Fruit fly (Drosophila melanogaster): ENCODE measurements around the gene CG3726.
A peak's percentile ranks its signal among the peaks of the same experiment; 100 is the strongest.

Gene CG3726

dm6 chrX:5916494-5917309 is at the start of gene CG3726, which contains the start of gene Shmt:
Gene CG3726 (plus strand): TSS chrX:5917097.
Gene Shmt (minus strand): TSS chrX:5916797.
- TF ChIP-seq D1 (tag; optimal IDR thresholded peaks at IDR 0.05) = peak; percentile 81
- no peak for TF ChIP-seq CG8159 (tag; optimal IDR thresholded peaks at IDR 0.05)
- peak; percentile 30; the same call in 1 of the 2 replicates for TF ChIP-seq CG12605 (GFP tag; IDR thresholded peaks at IDR 0.05)
- peak; percentile 17 for TF ChIP-seq Pif1A (GFP tag; optimal IDR thresholded peaks at IDR 0.05)
- TF ChIP-seq CG4496 (GFP tag; IDR thresholded peaks at IDR 0.05) = 0 out of 3 replicates have a peak, but pooled peaks have one; percentile 5

dm6 chrX:5868795-5869194 is 48.1 kb upstream of the CG3726 start, which contains the start of gene CG15764:
Gene CG15764 (plus strand): TSS chrX:5869095.
- TF ChIP-seq CG34367 (tag; optimal IDR thresholded peaks at IDR 0.05) (no peak), CG12605 (GFP tag; IDR thresholded peaks at IDR 0.05) (no peak), CG32121 (GFP tag; IDR thresholded peaks at IDR 0.05) (no peak), Snoo (tag; optimal IDR thresholded peaks at IDR 0.05) (no peak), Ets98B (GFP tag; IDR thresholded peaks at IDR 0.05) (no peak), CG13204 (GFP tag; optimal IDR thresholded peaks at IDR 0.05) (no peak), rn (GFP tag; IDR thresholded peaks at IDR 0.05) (no peak), Pif1B (GFP tag; optimal IDR thresholded peaks at IDR 0.05) (no peak), CG8301 (tag; optimal IDR thresholded peaks at IDR 0.05) (no peak), CG9948 (tag; optimal IDR thresholded peaks at IDR 0.05) (no peak), CG10348 (GFP tag; IDR thresholded peaks at IDR 0.05) (no peak), CG15710 (tag; optimal IDR thresholded peaks at IDR 0.05) (no peak)

dm6 chrX:5873164-5873563 is 43.7 kb upstream of the CG3726 start, which contains the start of gene GAA1:
Gene GAA1 (minus strand): TSS chrX:5873357.
- TF ChIP-seq CG17806 (tag; optimal IDR thresholded peaks at IDR 0.05) (peak; percentile 9), CG10348 (GFP tag; IDR thresholded peaks at IDR 0.05) (no peak), Snoo (tag; optimal IDR thresholded peaks at IDR 0.05) (no peak)

- no peak for TF ChIP-seq CG8159 (tag; optimal IDR thresholded peaks at IDR 0.05)
- TF ChIP-seq rn (GFP tag; IDR thresholded peaks at IDR 0.05) = no peak
- TF ChIP-seq CG10348 (GFP tag; IDR thresholded peaks at IDR 0.05) = no peak
- no peak for TF ChIP-seq CG12605 (GFP tag; IDR thresholded peaks at IDR 0.05)
- no peak for TF ChIP-seq EcR (GFP tag; optimal IDR thresholded peaks at IDR 0.05)
- no peak for TF ChIP-seq Snoo (tag; optimal IDR thresholded peaks at IDR 0.05)
- TF ChIP-seq CG4496 (GFP tag; IDR thresholded peaks at IDR 0.05) = no peak
- no peak for TF ChIP-seq CG17806 (tag; optimal IDR thresholded peaks at IDR 0.05)
- TF ChIP-seq CG32121 (GFP tag; IDR thresholded peaks at IDR 0.05) = no peak
- TF ChIP-seq CG15710 (tag; optimal IDR thresholded peaks at IDR 0.05) = no peak
These were observed 40.3 kb upstream of the CG3726 start, which contains the start of gene mof for dm6 chrX:5876584-5876983. Gene mof (minus strand): TSS chrX:5876853.

- no peak for TF ChIP-seq rn (GFP tag; IDR thresholded peaks at IDR 0.05)
- no peak for TF ChIP-seq CG34367 (tag; optimal IDR thresholded peaks at IDR 0.05)
- no peak for TF ChIP-seq CG13204 (GFP tag; optimal IDR thresholded peaks at IDR 0.05)
- no peak for TF ChIP-seq Pif1A (GFP tag; optimal IDR thresholded peaks at IDR 0.05)
- no peak for TF ChIP-seq Ets98B (GFP tag; IDR thresholded peaks at IDR 0.05)
- peak; percentile 22 for TF ChIP-seq CG8159 (tag; optimal IDR thresholded peaks at IDR 0.05)
- TF ChIP-seq CG10348 (GFP tag; IDR thresholded peaks at IDR 0.05) = no peak
- TF ChIP-seq CG12605 (GFP tag; IDR thresholded peaks at IDR 0.05) = no peak
- TF ChIP-seq fd96Ca (GFP tag; IDR thresholded peaks at IDR 0.05) = 0 out of 3 replicates have a peak, but pooled peaks have one; percentile 21
- TF ChIP-seq D1 (tag; optimal IDR thresholded peaks at IDR 0.05) = no peak
- TF ChIP-seq Snoo (tag; optimal IDR thresholded peaks at IDR 0.05) = peak; percentile 13
- no peak for TF ChIP-seq CG14655 (GFP tag; optimal IDR thresholded peaks at IDR 0.05)
- peak; percentile 54; the same call in 2 of the 3 replicates for TF ChIP-seq CG4496 (GFP tag; IDR thresholded peaks at IDR 0.05)
- TF ChIP-seq CG15710 (tag; optimal IDR thresholded peaks at IDR 0.05) = peak; percentile 24
- no peak for TF ChIP-seq CG8301 (tag; optimal IDR thresholded peaks at IDR 0.05)
- peak; percentile 48; the same call in 1 of the 2 replicates for TF ChIP-seq CG32121 (GFP tag; IDR thresholded peaks at IDR 0.05)
- TF ChIP-seq CG17806 (tag; optimal IDR thresholded peaks at IDR 0.05) = no peak
- TF ChIP-seq CG9948 (tag; optimal IDR thresholded peaks at IDR 0.05) = no peak
- TF ChIP-seq Pif1B (GFP tag; optimal IDR thresholded peaks at IDR 0.05) = no peak
- TF ChIP-seq EcR (GFP tag; optimal IDR thresholded peaks at IDR 0.05) = no peak
- no peak for TF ChIP-seq gl (tag; optimal IDR thresholded peaks at IDR 0.05)
These were observed 37.4 kb upstream of the CG3726 start, which contains the start of the genes Usp30 and CG16721 for dm6 chrX:5879543-5879943. Gene Usp30 (minus strand): TSS chrX:5879787. Gene CG16721 (plus strand): TSS chrX:5879869.

- TF ChIP-seq Snoo (tag; optimal IDR thresholded peaks at IDR 0.05) (peak; percentile 72), CG32121 (GFP tag; IDR thresholded peaks at IDR 0.05) (peak; percentile 79), CG10348 (GFP tag; IDR thresholded peaks at IDR 0.05) (peak; percentile 73), D1 (tag; optimal IDR thresholded peaks at IDR 0.05) (no peak), EcR (GFP tag; optimal IDR thresholded peaks at IDR 0.05) (peak; percentile 48), rn (GFP tag; IDR thresholded peaks at IDR 0.05) (peak; percentile 60; the same call in 1 of the 2 replicates), CG8159 (tag; optimal IDR thresholded peaks at IDR 0.05) (peak; percentile 79), Pif1A (GFP tag; optimal IDR thresholded peaks at IDR 0.05) (peak; percentile 77), CG12605 (GFP tag; IDR thresholded peaks at IDR 0.05) (peak; percentile 72), CG4496 (GFP tag; IDR thresholded peaks at IDR 0.05) (peak; percentile 81), CG14655 (GFP tag; optimal IDR thresholded peaks at IDR 0.05) (no peak), CG15710 (tag; optimal IDR thresholded peaks at IDR 0.05) (peak; percentile 76), CG34367 (tag; optimal IDR thresholded peaks at IDR 0.05) (peak; percentile 68), CG9948 (tag; optimal IDR thresholded peaks at IDR 0.05) (peak; percentile 74), Pif1B (GFP tag; optimal IDR thresholded peaks at IDR 0.05) (peak; percentile 86), gl (tag; optimal IDR thresholded peaks at IDR 0.05) (peak; percentile 60), Ets98B (GFP tag; IDR thresholded peaks at IDR 0.05) (peak; percentile 80), CG17806 (tag; optimal IDR thresholded peaks at IDR 0.05) (peak; percentile 80), fd96Ca (GFP tag; IDR thresholded peaks at IDR 0.05) (peak; percentile 73; the same call in 2 of the 3 replicates), CG8301 (tag; optimal IDR thresholded peaks at IDR 0.05) (peak; percentile 82), CG13204 (GFP tag; optimal IDR thresholded peaks at IDR 0.05) (no peak)
These were observed 36.6 kb upstream of the CG3726 start for dm6 chrX:5880139-5880924.

All from whole organism, pupa.